Worm (Caenorhabditis elegans) whole organism, late embryonic: Measurements from ENCODE around the gene F29B9.5.

Experiments used
- C08G9.2 ChIP-seq: sonication (generic microtip); optimal IDR thresholded peaks from 2 replicates; lab custom pipeline; 2016; ENCODE audit warnings: mild to moderate bottlenecking, missing genetic modification characterization, moderate library complexity, missing compliant biosample characterization
- K02D7.2 ChIP-seq: sonication (generic microtip); optimal IDR thresholded peaks from 2 replicates; lab custom pipeline; 2017; ENCODE audit warnings: mild to moderate bottlenecking, missing genetic modification characterization, missing compliant biosample characterization
- T23F11.4 ChIP-seq: fragments of 200-800 bp; sonication (Bioruptor generic); optimal IDR thresholded peaks from 2 replicates; lab custom pipeline; 2018; ENCODE audit warnings: mild to moderate bottlenecking, missing genetic modification characterization, missing compliant biosample characterization
- Y22D7AL.16 ChIP-seq: sonication (generic microtip); optimal IDR thresholded peaks from 2 replicates; lab custom pipeline; 2016; ENCODE audit warnings: missing genetic modification characterization, missing compliant biosample characterization
- ahr-1 ChIP-seq: sonication (generic microtip); optimal IDR thresholded peaks from 2 replicates; lab custom pipeline; 2016; ENCODE audit warnings: missing genetic modification characterization, missing compliant biosample characterization
- ceh-14 ChIP-seq: sonication (generic microtip); optimal IDR thresholded peaks from 2 replicates; lab custom pipeline; 2016; ENCODE audit warnings: missing genotype, missing genetic modification characterization, missing compliant biosample characterization
- ceh-18 ChIP-seq: sonication (generic microtip); optimal IDR thresholded peaks from 2 replicates; lab custom pipeline; 2016; ENCODE audit warnings: missing genetic modification characterization, missing compliant biosample characterization
- ceh-19 ChIP-seq: fragments of 200-800 bp; sonication (Bioruptor generic); optimal IDR thresholded peaks from 2 replicates; lab custom pipeline; 2018; ENCODE audit warnings: mild to moderate bottlenecking, missing genetic modification characterization, missing compliant biosample characterization
- ceh-2 ChIP-seq: sonication (generic microtip); optimal IDR thresholded peaks from 2 replicates; lab custom pipeline; 2016; ENCODE audit warnings: missing genotype, missing genetic modification characterization, missing compliant biosample characterization
- ceh-22 ChIP-seq: sonication (generic microtip); optimal IDR thresholded peaks from 2 replicates; lab custom pipeline; 2017; ENCODE audit warnings: missing biosample characterization, missing genetic modification characterization
- ceh-30 ChIP-seq: fragments of 150-350 bp; optimal IDR thresholded peaks from 2 replicates; lab custom pipeline; 2014; ENCODE audit warnings: missing biosample characterization, missing genetic modification characterization
- ceh-31 ChIP-seq: sonication (generic microtip); optimal IDR thresholded peaks from 2 replicates; lab custom pipeline; 2016; ENCODE audit warnings: missing genetic modification characterization, missing compliant biosample characterization
- ceh-34 ChIP-seq: sonication (generic microtip); optimal IDR thresholded peaks from 2 replicates; lab custom pipeline; 2016; ENCODE audit warnings: mild to moderate bottlenecking, missing genetic modification characterization, missing compliant biosample characterization
- ceh-45 ChIP-seq: fragments of 200-800 bp; sonication (Bioruptor generic); IDR thresholded peaks from 2 replicates; pipeline ENCODE4 v1.3.6; 2022; ENCODE audit warnings: missing genetic modification reagents, missing genetic modification characterization, missing compliant biosample characterization
- dmd-4 ChIP-seq: sonication (generic microtip); optimal IDR thresholded peaks from 2 replicates; lab custom pipeline; 2016; ENCODE audit warnings: borderline replicate concordance, missing genetic modification characterization, missing compliant biosample characterization
- dve-1 ChIP-seq: sonication (generic microtip); optimal IDR thresholded peaks from 2 replicates; lab custom pipeline; 2017; ENCODE audit warnings: antibody characterized with exemption, mild to moderate bottlenecking, missing genetic modification characterization, missing compliant biosample characterization
- ets-4 ChIP-seq: sonication (generic microtip); optimal IDR thresholded peaks from 2 replicates; lab custom pipeline; 2016; ENCODE audit warnings: missing genetic modification characterization, missing compliant biosample characterization
- fax-1 ChIP-seq: sonication (generic microtip); optimal IDR thresholded peaks from 2 replicates; lab custom pipeline; 2016; ENCODE audit warnings: missing genotype, missing genetic modification characterization, missing compliant biosample characterization
- gmeb-2 ChIP-seq: sonication (generic microtip); optimal IDR thresholded peaks from 2 replicates; lab custom pipeline; 2016; ENCODE audit warnings: missing genetic modification characterization, inconsistent platforms, missing compliant biosample characterization
- hlh-13 ChIP-seq: fragments of 200-800 bp; sonication (Bioruptor generic); optimal IDR thresholded peaks from 2 replicates; lab custom pipeline; 2018; ENCODE audit warnings: mild to moderate bottlenecking, missing genetic modification characterization, missing compliant biosample characterization
- hlh-15 ChIP-seq: sonication (generic microtip); optimal IDR thresholded peaks from 2 replicates; lab custom pipeline; 2016; ENCODE audit warnings: missing genetic modification characterization, missing compliant biosample characterization
- hlh-6 ChIP-seq: sonication (generic microtip); optimal IDR thresholded peaks from 2 replicates; lab custom pipeline; 2016; ENCODE audit warnings: missing genotype, missing genetic modification characterization, missing compliant biosample characterization
- mec-3 ChIP-seq: sonication (generic microtip); optimal IDR thresholded peaks from 2 replicates; lab custom pipeline; 2016; ENCODE audit warnings: borderline replicate concordance, missing genetic modification characterization, missing compliant biosample characterization
- nfya-1 ChIP-seq: sonication (generic microtip); optimal IDR thresholded peaks from 2 replicates; lab custom pipeline; 2017; ENCODE audit warnings: missing genetic modification characterization, mild to moderate bottlenecking, missing compliant biosample characterization, antibody characterized with exemption, moderate library complexity
- nhr-11 ChIP-seq: fragments of 150-350 bp; optimal IDR thresholded peaks from 2 replicates; lab custom pipeline; 2014; ENCODE audit warnings: missing biosample characterization, missing genetic modification characterization
- nhr-232 ChIP-seq: sonication (generic microtip); optimal IDR thresholded peaks from 2 replicates; lab custom pipeline; 2016; ENCODE audit warnings: missing genetic modification characterization, missing compliant biosample characterization
- npax-4 ChIP-seq: sonication (generic microtip); optimal IDR thresholded peaks from 2 replicates; lab custom pipeline; 2016; ENCODE audit warnings: missing genetic modification characterization, missing compliant biosample characterization
- pag-3 ChIP-seq: sonication (generic microtip); optimal IDR thresholded peaks from 2 replicates; lab custom pipeline; 2016; ENCODE audit warnings: missing compliant biosample characterization, missing genetic modification characterization, borderline replicate concordance
- pha-4 ChIP-seq: fragments of 150-350 bp; optimal IDR thresholded peaks from 2 replicates; lab custom pipeline; 2018; ENCODE audit warnings: missing biosample characterization, missing genetic modification reagents, missing genetic modification characterization
- pqm-1 ChIP-seq: sonication (generic microtip); optimal IDR thresholded peaks from 2 replicates; lab custom pipeline; 2016; ENCODE audit warnings: missing genetic modification characterization, missing compliant biosample characterization
- pros-1 ChIP-seq: fragments of 150-350 bp; optimal IDR thresholded peaks from 2 replicates; lab custom pipeline; 2014; ENCODE audit warnings: missing biosample characterization, missing genetic modification reagents, missing genetic modification characterization
- ref-2 ChIP-seq: sonication (generic microtip); optimal IDR thresholded peaks from 2 replicates; lab custom pipeline; 2016; ENCODE audit warnings: missing genetic modification characterization, missing compliant biosample characterization
- rnt-1 ChIP-seq: sonication (generic microtip); optimal IDR thresholded peaks from 2 replicates; lab custom pipeline; 2016; ENCODE audit warnings: missing genetic modification characterization, missing compliant biosample characterization
- syd-9 ChIP-seq: sonication (generic microtip); optimal IDR thresholded peaks from 2 replicates; lab custom pipeline; 2016; ENCODE audit warnings: mild to moderate bottlenecking, missing genetic modification characterization, moderate library complexity, missing compliant biosample characterization
- tbx-7 ChIP-seq: sonication (generic microtip); optimal IDR thresholded peaks from 2 replicates; lab custom pipeline; 2016; ENCODE audit warnings: missing genotype, missing genetic modification characterization, missing compliant biosample characterization
- ttx-3 ChIP-seq: sonication (generic microtip); optimal IDR thresholded peaks from 2 replicates; lab custom pipeline; 2016; ENCODE audit warnings: missing genetic modification reagents, missing genetic modification characterization, missing compliant biosample characterization
- unc-55 ChIP-seq: sonication (generic microtip); optimal IDR thresholded peaks from 2 replicates; lab custom pipeline; 2017; ENCODE audit warnings: missing biosample characterization, missing genetic modification reagents, missing genetic modification characterization
- zip-5 ChIP-seq: sonication (generic microtip); optimal IDR thresholded peaks from 2 replicates; lab custom pipeline; 2016; ENCODE audit warnings: missing genetic modification characterization, missing compliant biosample characterization

F29B9.5 gene

DNA sequence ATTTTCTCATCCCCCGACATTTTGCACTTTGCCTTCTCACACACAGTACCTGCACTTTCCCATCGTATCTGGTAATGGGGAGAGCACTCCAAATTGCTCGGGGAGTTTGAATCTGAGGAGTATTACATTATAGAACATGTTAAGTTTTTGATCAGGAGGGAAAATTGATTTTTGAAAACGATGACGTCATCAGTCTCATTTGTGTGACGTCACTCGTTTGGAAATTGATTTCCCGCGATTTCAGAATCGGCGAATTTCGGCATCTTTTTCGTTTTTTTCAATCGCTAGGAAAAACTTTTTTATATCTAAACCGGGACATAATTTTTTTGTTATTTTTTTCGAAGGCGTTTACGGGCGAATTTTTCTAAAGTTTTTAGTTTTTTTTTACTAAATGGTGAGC is 21.1 kb downstream of the F29B9.5 start:
- TF ChIP-seq pros-1 (tag; lab: Kevin White, UChicago) (no peak), nhr-11 (no peak), mec-3 (tag; lab: Kevin White, UChicago) (no peak), ceh-31 (tag; lab: Kevin White, UChicago) (no peak), pha-4 (tag; lab: Kevin White, UChicago) (no peak), ref-2 (no peak), dve-1 (tag; lab: Kevin White, UChicago) (no peak), pqm-1 (tag; lab: Kevin White, UChicago) (no peak), K02D7.2 (tag; lab: Kevin White, UChicago) (no peak), ceh-14 (tag; lab: Kevin White, UChicago) (no peak), zip-5 (tag; lab: Kevin White, UChicago) (no peak), unc-55 (no peak), syd-9 (tag; lab: Kevin White, UChicago) (no peak), ceh-34 (tag; lab: Kevin White, UChicago) (no peak)

DNA sequence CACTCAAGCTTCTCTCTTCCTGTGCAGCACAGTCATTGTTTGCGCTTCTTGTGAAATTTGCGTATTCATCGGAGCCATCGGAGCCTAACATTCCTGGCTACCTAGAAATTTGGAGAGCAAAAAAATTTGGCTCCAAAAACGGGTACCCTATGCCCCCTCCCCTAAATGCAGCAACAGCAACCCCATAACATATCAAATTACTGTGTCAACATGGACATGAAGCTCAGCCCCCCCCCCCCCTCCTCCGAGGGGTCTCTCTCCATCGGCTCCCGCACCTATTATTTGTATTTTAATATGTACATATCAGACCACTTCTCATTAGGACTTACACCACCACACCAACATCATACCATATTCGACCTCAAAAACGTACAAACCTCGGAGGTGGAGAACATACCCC is 22.1 kb downstream of the F29B9.5 start:
- TF ChIP-seq nhr-11 (no peak), pag-3 (tag; lab: Kevin White, UChicago) (no peak), ceh-19 (GFP tag; lab: Kevin White, UChicago) (peak; percentile 39), ceh-34 (tag; lab: Kevin White, UChicago) (peak; percentile 92), ceh-18 (no peak), rnt-1 (no peak), hlh-6 (tag; lab: Kevin White, UChicago) (no peak), ceh-2 (tag; lab: Kevin White, UChicago) (no peak), ets-4 (tag; lab: Kevin White, UChicago) (no peak)

DNA sequence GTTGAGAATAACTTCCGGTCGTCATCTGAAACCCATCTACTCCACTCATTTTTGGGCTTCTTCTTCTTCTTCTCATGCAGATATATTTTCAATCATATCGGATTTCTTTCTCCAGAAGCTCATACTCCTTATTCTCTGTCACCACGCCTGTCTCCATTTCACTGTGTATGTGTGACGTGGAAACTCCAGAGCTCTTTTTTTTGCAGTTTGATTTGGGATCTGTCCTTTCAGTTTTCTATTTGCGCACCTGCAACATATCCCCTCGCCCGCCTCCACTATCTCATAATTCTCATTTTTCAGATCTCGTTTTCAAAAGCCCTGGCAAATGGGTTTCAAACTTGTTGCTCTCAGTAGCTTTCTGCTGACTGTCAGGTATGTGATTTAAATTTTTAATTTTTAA is 26.5 kb downstream of the F29B9.5 start, which contains the start of gene kin-36:
Gene kin-36 (plus strand): TSS at position 301 of the 400 bp plus-strand sequence.
- TF ChIP-seq hlh-6 (tag; lab: Kevin White, UChicago) (no peak), fax-1 (no peak), ets-4 (tag; lab: Kevin White, UChicago) (no peak), ceh-22 (no peak), C08G9.2 (no peak), dmd-4 (no peak), ttx-3 (tag; lab: Kevin White, UChicago) (no peak), nhr-11 (no peak), hlh-15 (no peak), ceh-45 (GFP tag; lab: Robert Waterston, UW) (no peak), T23F11.4 (GFP tag; lab: Kevin White, UChicago) (no peak), pros-1 (tag; lab: Kevin White, UChicago) (no peak), ahr-1 (no peak), gmeb-2 (tag; lab: Kevin White, UChicago) (no peak), hlh-13 (GFP tag; lab: Kevin White, UChicago) (no peak), tbx-7 (tag; lab: Kevin White, UChicago) (no peak), ceh-30 (tag; lab: Kevin White, UChicago) (no peak), npax-4 (tag; lab: Kevin White, UChicago) (no peak), syd-9 (tag; lab: Kevin White, UChicago) (no peak), nhr-232 (tag; lab: Kevin White, UChicago) (no peak)
- TF ChIP-seq, all 69 proteins: peak for 0

DNA sequence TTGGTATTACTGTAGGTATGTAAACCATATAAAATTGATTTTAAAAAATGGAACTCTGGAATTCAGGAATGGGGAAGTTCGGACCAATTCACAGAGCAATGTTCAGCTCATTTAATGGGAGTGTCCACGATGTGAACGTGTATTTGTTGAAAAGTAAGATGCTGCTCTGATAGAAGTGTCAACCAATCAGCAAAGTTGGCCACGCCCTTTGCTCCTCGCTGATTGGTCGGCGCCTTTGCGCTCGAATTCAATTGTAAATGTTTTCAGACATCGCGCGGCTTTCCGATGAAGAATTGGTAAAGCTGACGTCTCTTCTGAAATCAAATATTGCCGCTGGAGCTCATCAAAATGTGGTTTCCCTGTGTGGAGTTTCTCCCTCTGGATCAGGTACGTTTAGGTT is 30.9 kb downstream of the F29B9.5 start:
- TF ChIP-seq nfya-1 (tag; lab: Kevin White, UChicago) (peak; percentile 68), Y22D7AL.16 (tag; lab: Kevin White, UChicago) (no peak)
